Worm (Caenorhabditis elegans) whole organism, young adult: ENCODE results near the gene C13F10.5.

ENCODE experiments used
- B0261.1 ChIP-seq: sonication (generic microtip); optimal IDR thresholded peaks from 2 replicates; lab custom pipeline; 2016; ENCODE audit warnings: mild to moderate bottlenecking, missing genetic modification characterization, moderate library complexity, missing compliant biosample characterization
- F10E7.11 ChIP-seq: sonication (generic microtip); optimal IDR thresholded peaks from 2 replicates; lab custom pipeline; 2017; ENCODE audit warnings: mild to moderate bottlenecking, missing genetic modification characterization, moderate library complexity, missing compliant biosample characterization
- F22D6.2 ChIP-seq: sonication (generic microtip); optimal IDR thresholded peaks from 2 replicates; lab custom pipeline; 2016; ENCODE audit warnings: mild to moderate bottlenecking, missing genetic modification characterization, missing compliant biosample characterization
- F23B12.7 ChIP-seq: sonication (generic microtip); optimal IDR thresholded peaks from 2 replicates; lab custom pipeline; 2017; ENCODE audit warnings: missing genetic modification characterization, mild to moderate bottlenecking, missing compliant biosample characterization, antibody characterized with exemption, moderate library complexity; ENCODE audit not compliant: insufficient read depth
- F49E8.2 ChIP-seq: sonication (generic microtip); optimal IDR thresholded peaks from 3 replicates; lab custom pipeline; 2017; ENCODE audit warnings: missing genetic modification characterization, mild to moderate bottlenecking, missing compliant biosample characterization, antibody characterized with exemption, moderate library complexity; ENCODE audit not compliant: insufficient read depth
- F52B5.7 ChIP-seq: sonication (generic microtip); optimal IDR thresholded peaks from 2 replicates; lab custom pipeline; 2016; ENCODE audit warnings: mild to moderate bottlenecking, missing genetic modification characterization, missing compliant biosample characterization
- Y53G8AR.9 ChIP-seq: fragments of 200-800 bp; sonication (Bioruptor generic); conservative IDR thresholded peaks from 2 replicates; pipeline ENCODE4 v1.3.6; 2022; ENCODE audit warnings: missing genetic modification reagents, missing genetic modification characterization, missing compliant biosample characterization
- Y56A3A.18 ChIP-seq: fragments of 200-800 bp; sonication (Bioruptor generic); IDR thresholded peaks from 2 replicates; pipeline ENCODE4 v1.3.6; 2022; ENCODE audit warnings: missing genetic modification reagents, missing genetic modification characterization, missing compliant biosample characterization
- Y67H2A.10 ChIP-seq: fragments of 200-800 bp; sonication (Bioruptor generic); conservative IDR thresholded peaks from 2 replicates; pipeline ENCODE4 v1.3.6; 2022; ENCODE audit warnings: missing genetic modification reagents, missing genetic modification characterization, missing compliant biosample characterization
- ZK185.1 ChIP-seq: sonication (generic microtip); optimal IDR thresholded peaks from 2 replicates; lab custom pipeline; 2016; ENCODE audit warnings: mild to moderate bottlenecking, missing genetic modification characterization, missing compliant biosample characterization; ENCODE audit not compliant: poor library complexity, severe bottlenecking
- akir-1 ChIP-seq: fragments of 200-800 bp; sonication (Bioruptor generic); optimal IDR thresholded peaks from 2 replicates; lab custom pipeline; 2018; ENCODE audit warnings: mild to moderate bottlenecking, missing genetic modification characterization, moderate library complexity, missing compliant biosample characterization
- aptf-2 ChIP-seq: fragments of 200-800 bp; sonication (Bioruptor generic); conservative IDR thresholded peaks from 2 replicates; pipeline ENCODE4 v1.3.6; 2022; ENCODE audit warnings: missing genetic modification reagents, missing genetic modification characterization, missing compliant biosample characterization
- attf-3 ChIP-seq: fragments of 200-800 bp; sonication (Bioruptor generic); conservative IDR thresholded peaks from 2 replicates; pipeline ENCODE4 v1.3.6; 2022; ENCODE audit warnings: missing genetic modification reagents, missing genetic modification characterization, missing compliant biosample characterization
- attf-5 ChIP-seq: fragments of 200-800 bp; sonication (Bioruptor generic); optimal IDR thresholded peaks from 2 replicates; lab custom pipeline; 2018; ENCODE audit warnings: mild to moderate bottlenecking, missing genetic modification characterization, missing compliant biosample characterization
- bed-2 ChIP-seq: fragments of 200-800 bp; sonication (Bioruptor generic); IDR thresholded peaks from 2 replicates; pipeline ENCODE4 v1.3.6; 2022; ENCODE audit warnings: missing genetic modification reagents, missing genetic modification characterization, missing compliant biosample characterization
- cebp-2 ChIP-seq: fragments of 200-800 bp; sonication (Bioruptor generic); IDR thresholded peaks from 2 replicates; pipeline ENCODE4 v1.3.6; 2022; ENCODE audit warnings: missing genetic modification characterization, missing compliant biosample characterization
- ceh-100 ChIP-seq: fragments of 200-800 bp; sonication (Bioruptor generic); IDR thresholded peaks from 2 replicates; pipeline ENCODE4 v1.3.6; 2022; ENCODE audit warnings: missing genetic modification reagents, missing genetic modification characterization, missing compliant biosample characterization
- ceh-27 ChIP-seq: fragments of 200-800 bp; sonication (Bioruptor generic); optimal IDR thresholded peaks from 2 replicates; lab custom pipeline; 2018; ENCODE audit warnings: mild to moderate bottlenecking, missing genetic modification characterization, moderate library complexity, missing compliant biosample characterization
- ceh-40 ChIP-seq: fragments of 200-800 bp; sonication (Bioruptor generic); IDR thresholded peaks from 2 replicates; pipeline ENCODE4 v1.3.6; 2022; ENCODE audit warnings: missing genetic modification characterization, missing compliant biosample characterization
- ceh-58 ChIP-seq: fragments of 200-800 bp; sonication (Bioruptor generic); IDR thresholded peaks from 2 replicates; pipeline ENCODE4 v1.3.6; 2022; ENCODE audit warnings: missing genetic modification characterization, missing compliant biosample characterization
- ceh-91 ChIP-seq: fragments of 200-800 bp; sonication (Bioruptor generic); IDR thresholded peaks from 2 replicates; pipeline ENCODE4 v1.3.6; 2022; ENCODE audit warnings: missing genetic modification reagents, missing genetic modification characterization, missing compliant biosample characterization
- egl-44 ChIP-seq: fragments of 200-800 bp; sonication (Bioruptor generic); IDR thresholded peaks from 2 replicates; pipeline ENCODE4 v1.3.6; 2022; ENCODE audit warnings: missing genetic modification reagents, missing genetic modification characterization, missing compliant biosample characterization
- egrh-3 ChIP-seq: fragments of 200-800 bp; sonication (Bioruptor generic); IDR thresholded peaks from 2 replicates; pipeline ENCODE4 v1.3.6; 2022; ENCODE audit warnings: missing genetic modification reagents, missing genetic modification characterization, missing compliant biosample characterization
- ekl-4 ChIP-seq: fragments of 200-800 bp; sonication (Bioruptor generic); IDR thresholded peaks from 2 replicates; pipeline ENCODE4 v1.3.6; 2022; ENCODE audit warnings: missing genetic modification reagents, missing genetic modification characterization, missing compliant biosample characterization
- hlh-12 ChIP-seq: sonication (generic microtip); optimal IDR thresholded peaks from 2 replicates; lab custom pipeline; 2016; ENCODE audit warnings: missing genetic modification characterization, missing compliant biosample characterization
- hlh-26 ChIP-seq: fragments of 200-800 bp; sonication (Bioruptor generic); conservative IDR thresholded peaks from 2 replicates; pipeline ENCODE4 v1.3.6; 2022; ENCODE audit warnings: missing genetic modification reagents, missing genetic modification characterization, missing compliant biosample characterization
- hrde-1 ChIP-seq: sonication (generic microtip); optimal IDR thresholded peaks from 2 replicates; lab custom pipeline; 2016; ENCODE audit warnings: missing genetic modification characterization, mild to moderate bottlenecking, missing compliant biosample characterization, moderate library complexity, missing genotype, missing genetic modification reagents, borderline replicate concordance
- hsf-1 ChIP-seq: fragments of 200-800 bp; sonication (Bioruptor generic); IDR thresholded peaks from 2 replicates; pipeline ENCODE4 v1.3.6; 2022; ENCODE audit warnings: missing genetic modification reagents, missing genetic modification characterization, missing compliant biosample characterization
- lag-1 ChIP-seq: fragments of 200-800 bp; sonication (Bioruptor generic); IDR thresholded peaks from 2 replicates; pipeline ENCODE4 v1.3.6; 2022; ENCODE audit warnings: missing genetic modification reagents, missing genetic modification characterization, missing compliant biosample characterization
- lin-26 ChIP-seq: fragments of 200-800 bp; sonication (Bioruptor generic); IDR thresholded peaks from 2 replicates; pipeline ENCODE4 v1.3.6; 2022; ENCODE audit warnings: missing genetic modification reagents, missing genetic modification characterization, missing compliant biosample characterization
- lir-1 ChIP-seq: fragments of 200-800 bp; sonication (Bioruptor generic); conservative IDR thresholded peaks from 2 replicates; pipeline ENCODE4 v1.3.6; 2022; ENCODE audit warnings: missing genetic modification reagents, missing genetic modification characterization, missing compliant biosample characterization
- madf-6 ChIP-seq: fragments of 200-800 bp; sonication (Bioruptor generic); IDR thresholded peaks from 2 replicates; pipeline ENCODE4 v1.3.6; 2022; ENCODE audit warnings: missing genetic modification reagents, missing genetic modification characterization, missing compliant biosample characterization
- madf-8 ChIP-seq: fragments of 200-800 bp; sonication (Bioruptor generic); conservative IDR thresholded peaks from 2 replicates; pipeline ENCODE4 v1.3.6; 2022; ENCODE audit warnings: missing genetic modification reagents, missing genetic modification characterization, missing compliant biosample characterization
- mcd-1 ChIP-seq: fragments of 200-800 bp; sonication (Bioruptor generic); IDR thresholded peaks from 2 replicates; pipeline ENCODE4 v1.3.6; 2022; ENCODE audit warnings: missing genetic modification reagents, missing genetic modification characterization, missing compliant biosample characterization
- mel-28 ChIP-seq: sonication (generic microtip); optimal IDR thresholded peaks from 2 replicates; lab custom pipeline; 2016; ENCODE audit warnings: borderline replicate concordance, mild to moderate bottlenecking, missing genetic modification characterization, missing compliant biosample characterization
- mxl-1 ChIP-seq: sonication (generic microtip); optimal IDR thresholded peaks from 2 replicates; lab custom pipeline; 2016; ENCODE audit warnings: missing genetic modification characterization, missing compliant biosample characterization
- nfya-1 ChIP-seq: sonication (generic microtip); optimal IDR thresholded peaks from 2 replicates; lab custom pipeline; 2017; ENCODE audit warnings: antibody characterized with exemption, missing compliant biosample characterization, missing genetic modification characterization, borderline replicate concordance; ENCODE audit not compliant: insufficient read depth
- nfyb-1 ChIP-seq: fragments of 200-800 bp; sonication (Bioruptor generic); IDR thresholded peaks from 2 replicates; pipeline ENCODE4 v1.3.6; 2022; ENCODE audit warnings: missing genetic modification reagents, missing genetic modification characterization, missing compliant biosample characterization
- nhr-120 ChIP-seq: fragments of 200-800 bp; sonication (Bioruptor generic); IDR thresholded peaks from 2 replicates; pipeline ENCODE4 v1.3.6; 2022; ENCODE audit warnings: missing genetic modification characterization, missing compliant biosample characterization
- sdz-38 ChIP-seq: sonication (generic microtip); optimal IDR thresholded peaks from 2 replicates; lab custom pipeline; 2016; ENCODE audit warnings: missing genotype, missing genetic modification characterization, missing compliant biosample characterization
- snpc-1.3 ChIP-seq: sonication (generic microtip); optimal IDR thresholded peaks from 2 replicates; lab custom pipeline; 2017; ENCODE audit warnings: missing genetic modification characterization, mild to moderate bottlenecking, missing compliant biosample characterization, antibody characterized with exemption, moderate library complexity, missing genotype, missing genetic modification reagents; ENCODE audit not compliant: insufficient read depth
- snpc-3.4 ChIP-seq: sonication (generic microtip); optimal IDR thresholded peaks from 2 replicates; lab custom pipeline; 2017; ENCODE audit warnings: missing genetic modification characterization, mild to moderate bottlenecking, missing compliant biosample characterization, antibody characterized with exemption, moderate library complexity, missing genotype, missing genetic modification reagents
- somi-1 ChIP-seq: fragments of 200-800 bp; sonication (Bioruptor generic); optimal IDR thresholded peaks from 2 replicates; lab custom pipeline; 2018; ENCODE audit warnings: mild to moderate bottlenecking, missing genetic modification characterization, missing compliant biosample characterization
- tbp1 ChIP-seq: fragments of 200-800 bp; sonication (Bioruptor generic); optimal IDR thresholded peaks from 2 replicates; lab custom pipeline; 2018; ENCODE audit warnings: mild to moderate bottlenecking, missing genetic modification characterization, missing compliant biosample characterization
- unc-130 ChIP-seq: sonication (generic microtip); optimal IDR thresholded peaks from 2 replicates; lab custom pipeline; 2016; ENCODE audit warnings: missing genetic modification reagents, missing genetic modification characterization, missing compliant biosample characterization
- xnd-1 ChIP-seq: sonication (generic microtip); optimal IDR thresholded peaks from 2 replicates; lab custom pipeline; 2016; ENCODE audit warnings: missing genotype, missing genetic modification reagents, missing genetic modification characterization, missing compliant biosample characterization
- zfh-2 ChIP-seq: fragments of 200-800 bp; sonication (Bioruptor generic); conservative IDR thresholded peaks from 2 replicates; pipeline ENCODE4 v1.3.6; 2022; ENCODE audit warnings: missing genetic modification reagents, missing genetic modification characterization, missing compliant biosample characterization
- zim-3 ChIP-seq: sonication (generic microtip); optimal IDR thresholded peaks from 2 replicates; lab custom pipeline; 2017; ENCODE audit warnings: mild to moderate bottlenecking, missing genetic modification characterization, moderate library complexity, missing compliant biosample characterization

The C13F10.5 gene

ce11 chrV:7230847-7231246 is 12.0 kb upstream of the C13F10.5 start, which contains the start of the genes gei-6 and krr-1 (continued):
- TF ChIP-seq lag-1, result no peak
- TF ChIP-seq ceh-100, result no peak; the same call in 1 of the 2 replicates
- no peak for TF ChIP-seq unc-130 (GFP tag; lab: Kevin White, UChicago)
- peak; percentile 65 for TF ChIP-seq mcd-1 (GFP tag; lab: Robert Waterston, UW)
- TF ChIP-seq akir-1, result no peak
- TF ChIP-seq attf-5 (GFP tag; lab: Kevin White, UChicago), result peak; percentile 60
- peak; percentile 55; the same call in 1 of the 2 replicates for TF ChIP-seq madf-6 (GFP tag; lab: Robert Waterston, UW)
- TF ChIP-seq sdz-38 (tag; lab: Kevin White, UChicago), result no peak
- no peak for TF ChIP-seq lin-26 (GFP tag; lab: Robert Waterston, UW)
- peak; percentile 42; the same call in 1 of the 2 replicates for TF ChIP-seq zfh-2 (GFP tag; lab: Robert Waterston, UW)
- no peak for TF ChIP-seq ceh-58 (GFP tag; lab: Robert Waterston, UW)
- TF ChIP-seq attf-3 (GFP tag; lab: Robert Waterston, UW), result 0 out of 2 replicates have a peak, but pooled peaks have one; percentile 37
- no peak for TF ChIP-seq hlh-12
- TF ChIP-seq aptf-2 (GFP tag; lab: Robert Waterston, UW), result no peak
- no peak for TF ChIP-seq nfyb-1 (GFP tag; lab: Robert Waterston, UW)
- no peak for TF ChIP-seq madf-8 (GFP tag; lab: Robert Waterston, UW)
- TF ChIP-seq mel-28 (tag; lab: Kevin White, UChicago), result no peak
- TF ChIP-seq Y67H2A.10 (GFP tag; lab: Robert Waterston, UW), result no peak
- no peak for TF ChIP-seq F52B5.7 (tag; lab: Kevin White, UChicago)
- peak; percentile 55 for TF ChIP-seq snpc-1.3 (tag; lab: Kevin White, UChicago)
- no peak for TF ChIP-seq Y53G8AR.9
- no peak for TF ChIP-seq mxl-1 (tag; lab: Kevin White, UChicago)
- TF ChIP-seq Y56A3A.18 (GFP tag; lab: Robert Waterston, UW), result no peak
- no peak for TF ChIP-seq xnd-1 (tag; lab: Kevin White, UChicago)
- peak; percentile 62 for TF ChIP-seq snpc-3.4 (tag; lab: Kevin White, UChicago)
- TF ChIP-seq ceh-91, result no peak
- TF ChIP-seq F10E7.11 (tag; lab: Kevin White, UChicago), result no peak
- peak; percentile 8 for TF ChIP-seq F49E8.2 (tag; lab: Kevin White, UChicago)
- no peak for TF ChIP-seq nfya-1 (tag; lab: Kevin White, UChicago)
- no peak for TF ChIP-seq B0261.1 (tag; lab: Kevin White, UChicago)
- TF ChIP-seq somi-1 (GFP tag; lab: Kevin White, UChicago), result no peak
- TF ChIP-seq ceh-40 (GFP tag; lab: Robert Waterston, UW), result no peak
- no peak for TF ChIP-seq hlh-26
- TF ChIP-seq F23B12.7 (tag; lab: Kevin White, UChicago), result peak; percentile 73
- no peak for TF ChIP-seq lir-1 (GFP tag; lab: Robert Waterston, UW)
- TF ChIP-seq ZK185.1 (tag; lab: Kevin White, UChicago), result peak; percentile 52
- no peak for TF ChIP-seq F22D6.2 (tag; lab: Kevin White, UChicago)
- no peak for TF ChIP-seq nhr-120 (GFP tag; lab: Robert Waterston, UW)
- TF ChIP-seq zim-3 (tag; lab: Kevin White, UChicago), result no peak
- no peak for TF ChIP-seq cebp-2 (GFP tag; lab: Robert Waterston, UW)
- TF ChIP-seq ekl-4, result 0 out of 2 replicates have a peak, but pooled peaks have one; percentile 36
- no peak for TF ChIP-seq egl-44
- TF ChIP-seq egrh-3, result 0 out of 2 replicates have a peak, but pooled peaks have one; percentile 34
- no peak for TF ChIP-seq bed-2 (GFP tag; lab: Robert Waterston, UW)
- TF ChIP-seq tbp1 (GFP tag; lab: Kevin White, UChicago), result peak; percentile 25
- TF ChIP-seq ceh-27, result peak; percentile 9
- no peak for TF ChIP-seq hsf-1
- TF ChIP-seq hrde-1 (tag; lab: Kevin White, UChicago), result no peak
